Worm (Caenorhabditis elegans): ENCODE results near the gene Y46D2A.3.

- no peak for TF ChIP-seq ztf-29 (GFP tag; IDR thresholded peaks at IDR 0.05)
- no peak for TF ChIP-seq T22C8.4 (GFP tag; IDR thresholded peaks at IDR 0.05)
- no peak for TF ChIP-seq klf-2 (GFP tag; conservative IDR thresholded peaks at IDR 0.05)
- TF ChIP-seq cog-1 (tag; optimal IDR thresholded peaks at IDR 0.05) = no peak
- no peak for TF ChIP-seq tab-1 (GFP tag; IDR thresholded peaks at IDR 0.05)
- no peak for TF ChIP-seq flt-1 (GFP tag; IDR thresholded peaks at IDR 0.05)
These were observed 44.0 kb upstream of the Y46D2A.3 start, which contains the start of gene bath-23 for ce11 chrII:3371010-3371409.

All from whole organism, midembryonic.